Worm (Caenorhabditis elegans) whole organism, L2 larva: ENCODE measurements around the gene ZK1240.9.

ENCODE experiments used
- C34F6.9 ChIP-seq: fragments of 150-350 bp; optimal IDR thresholded peaks from 2 replicates; lab custom pipeline; 2014; ENCODE audit warnings: missing biosample characterization, missing genetic modification characterization
- R02D3.7 ChIP-seq: fragments of 150-350 bp; optimal IDR thresholded peaks from 2 replicates; lab custom pipeline; 2014; ENCODE audit warnings: missing biosample characterization, missing genetic modification characterization
- Y55F3AM.14 ChIP-seq: fragments of 200-800 bp; sonication (Bioruptor generic); optimal IDR thresholded peaks from 2 replicates; lab custom pipeline; 2018; ENCODE audit warnings: mild to moderate bottlenecking, missing genetic modification characterization, missing compliant biosample characterization
- ZK546.5 ChIP-seq: sonication (generic microtip); optimal IDR thresholded peaks from 2 replicates; lab custom pipeline; 2017; ENCODE audit warnings: missing biosample characterization, missing genetic modification characterization
- aly-2 ChIP-seq: fragments of 150-350 bp; optimal IDR thresholded peaks from 2 replicates; lab custom pipeline; 2014; ENCODE audit warnings: missing biosample characterization, missing genetic modification characterization
- ceh-16 ChIP-seq: fragments of 150-350 bp; optimal IDR thresholded peaks from 2 replicates; lab custom pipeline; 2014; ENCODE audit warnings: missing biosample characterization, missing genetic modification characterization
- ceh-82 ChIP-seq: fragments of 150-350 bp; optimal IDR thresholded peaks from 2 replicates; lab custom pipeline; 2014; ENCODE audit warnings: missing biosample characterization, missing genetic modification characterization
- crh-2 ChIP-seq: sonication (generic microtip); optimal IDR thresholded peaks from 2 replicates; lab custom pipeline; 2017; ENCODE audit warnings: missing biosample characterization, missing genetic modification characterization
- elt-1 ChIP-seq: fragments of 150-350 bp; optimal IDR thresholded peaks from 2 replicates; lab custom pipeline; 2014; ENCODE audit warnings: missing biosample characterization, missing genetic modification characterization
- elt-3 ChIP-seq: sonication (generic microtip); optimal IDR thresholded peaks from 2 replicates; lab custom pipeline; 2017; ENCODE audit warnings: missing biosample characterization, missing genetic modification characterization
- fos-1 ChIP-seq: fragments of 150-350 bp; optimal IDR thresholded peaks from 2 replicates; lab custom pipeline; 2014; ENCODE audit warnings: missing biosample characterization, missing genetic modification characterization
- gmeb-1 ChIP-seq: fragments of 150-350 bp; optimal IDR thresholded peaks from 2 replicates; lab custom pipeline; 2014; ENCODE audit warnings: missing biosample characterization, missing genetic modification characterization
- lin-11 ChIP-seq: fragments of 150-350 bp; sonication (generic microtip); optimal IDR thresholded peaks from 2 replicates; lab custom pipeline; 2014; ENCODE audit warnings: missing biosample characterization, missing genetic modification characterization, inconsistent platforms, mixed read lengths
- lin-13 ChIP-seq: fragments of 150-350 bp; optimal IDR thresholded peaks from 2 replicates; lab custom pipeline; 2014; ENCODE audit warnings: missing biosample characterization, missing genetic modification reagents, missing genetic modification characterization
- lin-39 ChIP-seq: fragments of 150-350 bp; optimal IDR thresholded peaks from 2 replicates; lab custom pipeline; 2014; ENCODE audit warnings: missing biosample characterization, missing genetic modification reagents, missing genetic modification characterization
- lsy-2 ChIP-seq, 2 experiments: fragments of 150-350 bp in 1 of 2; sonication (generic microtip) in 1 of 2; optimal IDR thresholded peaks; 2 replicates each; lab custom pipeline; 2014 to 2017; ENCODE audit warnings: missing biosample characterization in 2 of 2, missing genetic modification characterization in 2 of 2
- mab-5 ChIP-seq: fragments of 150-350 bp; optimal IDR thresholded peaks from 2 replicates; lab custom pipeline; 2014; ENCODE audit warnings: missing biosample characterization, missing genetic modification characterization
- mbf-1 ChIP-seq: sonication (generic microtip); optimal IDR thresholded peaks from 2 replicates; lab custom pipeline; 2017; ENCODE audit warnings: missing biosample characterization, missing genetic modification characterization
- mdl-1 ChIP-seq, 2 experiments: fragments of 150-350 bp in 1 of 2; sonication (generic microtip) in 1 of 2; optimal IDR thresholded peaks; 2 replicates each; lab custom pipeline; 2017; ENCODE audit warnings: missing biosample characterization in 2 of 2, missing genetic modification characterization in 2 of 2
- nhr-10 ChIP-seq: sonication (generic microtip); optimal IDR thresholded peaks from 2 replicates; lab custom pipeline; 2017; ENCODE audit warnings: missing biosample characterization, missing genetic modification characterization
- nhr-11 ChIP-seq: fragments of 150-350 bp; optimal IDR thresholded peaks from 2 replicates; lab custom pipeline; 2014; ENCODE audit warnings: missing biosample characterization, missing genetic modification characterization
- nhr-129 ChIP-seq: fragments of 150-350 bp; optimal IDR thresholded peaks from 2 replicates; lab custom pipeline; 2014; ENCODE audit warnings: missing biosample characterization, missing genetic modification characterization
- nhr-25 ChIP-seq: fragments of 150-350 bp; sonication (generic microtip); optimal IDR thresholded peaks from 3 replicates; lab custom pipeline; 2014; ENCODE audit warnings: missing biosample characterization, missing genetic modification characterization
- nhr-6 ChIP-seq: fragments of 150-350 bp; optimal IDR thresholded peaks from 2 replicates; lab custom pipeline; 2014; ENCODE audit warnings: missing biosample characterization, missing genetic modification characterization
- nhr-77 ChIP-seq: fragments of 150-350 bp; optimal IDR thresholded peaks from 2 replicates; lab custom pipeline; 2014; ENCODE audit warnings: missing biosample characterization, missing genetic modification characterization
- peb-1 ChIP-seq: fragments of 150-350 bp; optimal IDR thresholded peaks from 2 replicates; lab custom pipeline; 2014; ENCODE audit warnings: missing biosample characterization, missing genetic modification characterization
- sem-4 ChIP-seq: fragments of 150-350 bp; optimal IDR thresholded peaks from 2 replicates; lab custom pipeline; 2014; ENCODE audit warnings: missing biosample characterization, missing genetic modification reagents, missing genetic modification characterization
- skn-1 ChIP-seq: sonication (generic microtip); optimal IDR thresholded peaks from 2 replicates; lab custom pipeline; 2017; ENCODE audit warnings: missing biosample characterization, missing genetic modification characterization
- sma-9 ChIP-seq, 2 experiments: fragments of 150-350 bp in 1 of 2; sonication (generic microtip) in 1 of 2; optimal IDR thresholded peaks; 2 replicates each; lab custom pipeline; 2014 to 2016; ENCODE audit warnings: missing genetic modification characterization in 2 of 2, mild to moderate bottlenecking in 1 of 2, missing biosample characterization in 1 of 2, missing compliant biosample characterization in 1 of 2, missing genetic modification reagents in 1 of 2, moderate library complexity in 1 of 2
- snpc-4 ChIP-seq: fragments of 150-350 bp; optimal IDR thresholded peaks from 2 replicates; lab custom pipeline; 2014; ENCODE audit warnings: missing biosample characterization, missing genetic modification characterization
- unc-39 ChIP-seq: fragments of 150-350 bp; optimal IDR thresholded peaks from 2 replicates; lab custom pipeline; 2014; ENCODE audit warnings: missing biosample characterization, missing genetic modification characterization
- unc-55 ChIP-seq: fragments of 150-350 bp; sonication (generic microtip); optimal IDR thresholded peaks from 3 replicates; lab custom pipeline; 2014; ENCODE audit warnings: missing biosample characterization, missing genetic modification reagents, missing genetic modification characterization
- unc-62 ChIP-seq: fragments of 150-350 bp; optimal IDR thresholded peaks from 2 replicates; lab custom pipeline; 2014; ENCODE audit warnings: missing biosample characterization, missing genetic modification reagents, missing genetic modification characterization
- zag-1 ChIP-seq: fragments of 150-350 bp; optimal IDR thresholded peaks from 2 replicates; lab custom pipeline; 2014; ENCODE audit warnings: missing biosample characterization, missing genetic modification characterization
- ztf-11 ChIP-seq: sonication (generic microtip); optimal IDR thresholded peaks from 2 replicates; lab custom pipeline; 2017; ENCODE audit warnings: missing biosample characterization, missing genetic modification characterization
- ztf-4 ChIP-seq: fragments of 150-350 bp; optimal IDR thresholded peaks from 2 replicates; lab custom pipeline; 2014; ENCODE audit warnings: missing biosample characterization, missing genetic modification characterization

The ZK1240.9 gene

DNA sequence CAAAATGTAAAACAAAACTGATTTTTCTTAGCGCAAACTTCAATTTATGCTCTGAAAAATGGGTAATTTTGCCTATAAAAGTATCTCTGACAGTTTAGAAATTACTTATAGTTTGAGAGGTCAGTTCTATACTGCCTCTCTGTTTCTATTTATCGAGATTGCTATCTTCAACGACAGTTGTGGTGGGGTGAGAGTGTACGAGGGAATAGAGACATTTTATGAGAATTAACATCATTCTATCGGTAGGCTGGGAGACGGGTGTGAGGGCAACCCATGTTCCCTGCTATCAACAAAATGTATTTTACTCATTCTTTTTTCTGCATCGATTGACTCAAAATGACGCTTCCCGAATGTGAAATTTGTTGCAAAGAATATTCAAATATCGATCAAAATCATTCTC is 2.1 kb downstream of the ZK1240.9 start, which contains the start of gene ZK1240.3:
TSS of gene ZK1240.3 (plus strand) at position 238 of the 400 bp plus-strand sequence.
- peak; percentile 87 for TF ChIP-seq fos-1
- TF ChIP-seq gmeb-1 (tag; lab: Kevin White, UChicago), result no peak

- TF ChIP-seq sma-9 (GFP tag; optimal IDR thresholded peaks at IDR 0.05; lab: Kevin White, UChicago) (peak; percentile 21), sma-9 (tag; optimal IDR thresholded peaks at IDR 0.05; lab: Kevin White, UChicago) (no peak), nhr-25 (tag; lab: Kevin White, UChicago) (no peak), fos-1 (peak; percentile 76)
Observed at ce11 chrII:2322857-2323518, 5.0 kb downstream of the ZK1240.9 start, which contains the start of the genes ZK1240.6 and ZK1240.2. TSS of gene ZK1240.6 (minus strand) at chrII:2322907. TSS of gene ZK1240.2 (plus strand) at chrII:2323376.

DNA sequence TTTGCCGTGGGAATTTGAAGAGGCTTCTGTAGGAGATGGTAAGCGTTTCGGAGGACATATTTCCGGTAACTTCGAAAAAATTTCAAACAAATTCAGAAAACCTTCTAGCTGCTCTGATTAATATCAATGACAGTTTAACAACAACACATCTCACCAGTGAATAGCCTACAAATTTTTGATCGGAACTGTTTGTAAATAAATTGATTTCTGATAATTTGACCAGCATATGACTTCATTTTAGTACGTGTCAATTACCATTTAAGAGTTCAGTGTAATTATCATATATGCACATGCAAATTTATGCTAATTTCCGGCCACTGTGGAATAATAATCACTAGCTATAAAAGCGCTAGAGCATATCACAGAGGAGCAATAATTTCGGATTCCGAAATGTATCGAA is 7.0 kb downstream of the ZK1240.9 start, which contains the start of gene ZK1240.11:
TSS of gene ZK1240.11 (plus strand) at position 301 of the 400 bp plus-strand sequence.
- TF ChIP-seq nhr-11 (no peak), ztf-11 (tag; lab: Kevin White, UChicago) (no peak), ceh-82 (tag; lab: Kevin White, UChicago) (no peak), R02D3.7 (tag; lab: Kevin White, UChicago) (no peak), lin-11 (tag; lab: Kevin White, UChicago) (no peak), unc-39 (no peak), sma-9 (GFP tag; optimal IDR thresholded peaks at IDR 0.05; lab: Kevin White, UChicago) (no peak), sma-9 (tag; optimal IDR thresholded peaks at IDR 0.05; lab: Kevin White, UChicago) (no peak), aly-2 (no peak), peb-1 (tag; lab: Kevin White, UChicago) (no peak), unc-55 (no peak), nhr-6 (no peak), nhr-129 (tag; lab: Kevin White, UChicago) (no peak), C34F6.9 (no peak), lin-39 (tag; lab: Kevin White, UChicago) (no peak)

- no peak for TF ChIP-seq lin-13 (GFP tag; lab: Kevin White, UChicago)
- TF ChIP-seq ceh-16 (tag; lab: Kevin White, UChicago), result no peak
- TF ChIP-seq ztf-4, result no peak
- TF ChIP-seq ceh-82 (tag; lab: Kevin White, UChicago), result no peak
- TF ChIP-seq sem-4 (tag; lab: Kevin White, UChicago), result no peak
- TF ChIP-seq unc-62 (GFP tag; lab: Kevin White, UChicago), result no peak
- TF ChIP-seq nhr-6, result no peak
- no peak for TF ChIP-seq sma-9 (GFP tag; optimal IDR thresholded peaks at IDR 0.05; lab: Kevin White, UChicago)
- TF ChIP-seq sma-9 (tag; optimal IDR thresholded peaks at IDR 0.05; lab: Kevin White, UChicago), result no peak
- no peak for TF ChIP-seq mab-5
- TF ChIP-seq unc-55, result no peak
- no peak for TF ChIP-seq unc-39
- no peak for TF ChIP-seq elt-3 (tag; lab: Kevin White, UChicago)
- no peak for TF ChIP-seq ZK546.5 (tag; lab: Kevin White, UChicago)
- no peak for TF ChIP-seq skn-1 (tag; lab: Kevin White, UChicago)
- no peak for TF ChIP-seq nhr-77 (tag; lab: Kevin White, UChicago)
- no peak for TF ChIP-seq Y55F3AM.14
- TF ChIP-seq nhr-11, result no peak
- TF ChIP-seq mbf-1 (tag; lab: Kevin White, UChicago), result no peak
- TF ChIP-seq C34F6.9, result no peak
- no peak for TF ChIP-seq zag-1
Observed at ce11 chrII:2328963-2329442, 11.0 kb downstream of the ZK1240.9 start, which contains the start of the genes ZK1240.8 and ZK1240.1. TSS of gene ZK1240.8 (minus strand) at chrII:2329063. TSS of gene ZK1240.1 (plus strand) at chrII:2329392.

- TF ChIP-seq elt-1 (no peak), nhr-11 (no peak), zag-1 (no peak), lsy-2 (tag; optimal IDR thresholded peaks at IDR 0.05; lab: Kevin White, UChicago) (no peak), nhr-25 (tag; lab: Kevin White, UChicago) (no peak), nhr-129 (tag; lab: Kevin White, UChicago) (no peak), unc-62 (GFP tag; lab: Kevin White, UChicago) (no peak), lin-11 (tag; lab: Kevin White, UChicago) (no peak), nhr-10 (tag; lab: Kevin White, UChicago) (no peak), R02D3.7 (tag; lab: Kevin White, UChicago) (no peak), sma-9 (GFP tag; optimal IDR thresholded peaks at IDR 0.05; lab: Kevin White, UChicago) (no peak), sma-9 (tag; optimal IDR thresholded peaks at IDR 0.05; lab: Kevin White, UChicago) (no peak), mdl-1 (tag; optimal IDR thresholded peaks at IDR 0.05; lab: Kevin White, UChicago) (no peak), snpc-4 (tag; lab: Kevin White, UChicago) (no peak), crh-2 (tag; lab: Kevin White, UChicago) (no peak), nhr-77 (tag; lab: Kevin White, UChicago) (no peak)
Observed at ce11 chrII:2330462-2330861, 12.5 kb downstream of the ZK1240.9 start.
